Worm (Caenorhabditis elegans): Measurements from ENCODE around the gene C06E4.3.

C06E4.3 gene

ce11 chrIV:7310410-7310809 lies 49.7 kb downstream of the C06E4.3 start, which contains the start of gene grl-4:
TSS of gene grl-4 (minus strand) at chrIV:7310760.
- peak; percentile 55; the same call in 1 of the 2 replicates for TF ChIP-seq egl-43 (GFP tag; IDR thresholded peaks at IDR 0.05)
- TF ChIP-seq nhr-11 (tag; optimal IDR thresholded peaks at IDR 0.05) = no peak
- 0 out of 2 replicates have a peak, but pooled peaks have one; percentile 35 for TF ChIP-seq saeg-2 (GFP tag; IDR thresholded peaks at IDR 0.05)
- peak; percentile 81; the same call in 1 of the 2 replicates for TF ChIP-seq set-16 (GFP tag; IDR thresholded peaks at IDR 0.05)

ce11 chrIV:7310842-7311241 lies 50.2 kb downstream of the C06E4.3 start:
- TF ChIP-seq php-3 (GFP tag; IDR thresholded peaks at IDR 0.05) (no peak), zip-2 (tag; optimal IDR thresholded peaks at IDR 0.05) (no peak), ctbp-1 (GFP tag; IDR thresholded peaks at IDR 0.05) (no peak), unc-62 (GFP tag; optimal IDR thresholded peaks at IDR 0.05 in 1 of 2) (peak in 1 of 2 experiments; percentile 50), unc-62 (tag; optimal IDR thresholded peaks at IDR 0.05) (no peak), daf-19 (GFP tag; conservative IDR thresholded peaks at IDR 0.05) (no peak), nhr-237 (tag; optimal IDR thresholded peaks at IDR 0.05) (no peak), aha-1 (tag) (peak; percentile 97)

Data from whole organism, L4 larva.